In the genomic region with DNA sequence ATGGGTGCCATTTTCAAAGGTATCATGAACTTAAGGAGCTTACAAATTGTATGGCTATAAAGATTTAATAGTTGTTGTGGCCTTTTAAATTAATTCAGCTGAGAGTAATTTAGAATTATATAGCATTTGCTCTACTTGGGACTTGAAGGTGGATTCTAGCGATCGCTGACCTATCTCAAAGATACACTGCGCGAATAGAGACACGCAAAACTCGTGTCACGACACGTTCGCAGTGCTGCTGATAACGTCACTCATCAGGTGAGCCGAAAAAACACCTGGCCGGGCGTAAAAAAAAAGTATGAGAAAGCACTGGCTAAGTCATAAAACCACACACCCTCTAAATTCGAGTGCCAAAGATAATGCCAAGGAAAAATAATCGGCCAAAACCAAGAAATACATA, we compare ENCODE assay signal across 4 fruit fly cellular contexts.
TF ChIP-seq lines count a peak whose summit lies in the region.

No protein-coding gene starts in this region.

- TF ChIP-seq CTCF in whole organism, embryonic (GFP tag; optimal IDR thresholded peaks at IDR 0.05; lab: Kevin White, UChicago): no peak

TF ChIP-seq in whole organism, adult, 20 proteins besides CTCF, POLR2A, EP300 and RAD21:
- TF ChIP-seq cnc (optimal IDR thresholded peaks at IDR 0.05; lab: Kevin White, UChicago): no peak
- no peak for TF ChIP-seq CG12768 (GFP tag; optimal IDR thresholded peaks at IDR 0.05; lab: Kevin White, UChicago)
- no peak for TF ChIP-seq CG7101 (tag; optimal IDR thresholded peaks at IDR 0.05; lab: Kevin White, UChicago)
- no peak for TF ChIP-seq Clk (GFP tag; optimal IDR thresholded peaks at IDR 0.05; lab: Kevin White, UChicago)
- TF ChIP-seq pad (GFP tag; optimal IDR thresholded peaks at IDR 0.05; lab: Kevin White, UChicago): no peak
- no peak for TF ChIP-seq tj (GFP tag; optimal IDR thresholded peaks at IDR 0.05; lab: Kevin White, UChicago)
- no peak for TF ChIP-seq kay (GFP tag; lab: Kevin White, UChicago; ENCODE audit: borderline replicate concordance)
- TF ChIP-seq ovo (GFP tag; optimal IDR thresholded peaks at IDR 0.05; lab: Kevin White, UChicago): no peak
- TF ChIP-seq CG5204 (GFP tag; optimal IDR thresholded peaks at IDR 0.05; lab: Kevin White, UChicago): no peak
- no peak for TF ChIP-seq cic (GFP tag; optimal IDR thresholded peaks at IDR 0.05; lab: Kevin White, UChicago)
- TF ChIP-seq CG7045 (GFP tag; optimal IDR thresholded peaks at IDR 0.05; lab: Kevin White, UChicago): peak; percentile 14
- no peak for TF ChIP-seq CG11617 (GFP tag; optimal IDR thresholded peaks at IDR 0.05; lab: Kevin White, UChicago)
- TF ChIP-seq CG33017 (tag; optimal IDR thresholded peaks at IDR 0.05; lab: Kevin White, UChicago): peak; percentile 3
- TF ChIP-seq CG14711 (tag; optimal IDR thresholded peaks at IDR 0.05; lab: Kevin White, UChicago): no peak

TF ChIP-seq in whole organism, embryonic, 481 proteins besides CTCF, POLR2A, EP300 and RAD21 (continues in another document):
- TF ChIP-seq bbx (GFP tag; IDR thresholded peaks at IDR 0.05; lab: Robert Waterston, UW; ENCODE audit: partially characterized antibody) (peak; percentile 77; the same call in 1 of the 2 replicates), dm (GFP tag; optimal IDR thresholded peaks at IDR 0.05; lab: Kevin White, UChicago) (peak; percentile 20), B-H1 (GFP tag; IDR thresholded peaks at IDR 0.05; lab: Robert Waterston, UW) (no peak), Optix (GFP tag; IDR thresholded peaks at IDR 0.05; lab: Robert Waterston, UW) (peak; percentile 12; the same call in 1 of the 3 replicates), sug (tag; optimal IDR thresholded peaks at IDR 0.05; lab: Kevin White, UChicago) (peak; percentile 35), HmgD (GFP tag; optimal IDR thresholded peaks at IDR 0.05; lab: Kevin White, UChicago) (no peak), Bgb (GFP tag; IDR thresholded peaks at IDR 0.05; lab: Robert Waterston, UW; ENCODE audit: partially characterized antibody) (peak; percentile 67), CG6791 (GFP tag; IDR thresholded peaks at IDR 0.05; lab: Robert Waterston, UW; ENCODE audit: partially characterized antibody) (peak; percentile 65; the same call in 2 of the 3 replicates), Sry-β (GFP tag; optimal IDR thresholded peaks at IDR 0.05; lab: Kevin White, UChicago) (peak; percentile 77), Opbp (GFP tag; IDR thresholded peaks at IDR 0.05; lab: Robert Waterston, UW; ENCODE audit: partially characterized antibody) (peak; percentile 32; the same call in 1 of the 3 replicates), knrl (GFP tag; IDR thresholded peaks at IDR 0.05; lab: Robert Waterston, UW; ENCODE audit: partially characterized antibody) (peak; percentile 73; the same call in 2 of the 3 replicates), gfzf (GFP tag; optimal IDR thresholded peaks at IDR 0.05; lab: Kevin White, UChicago) (no peak), CG9876 (GFP tag; optimal IDR thresholded peaks at IDR 0.05; lab: Kevin White, UChicago) (no peak), zf30C (GFP tag; optimal IDR thresholded peaks at IDR 0.05; lab: Kevin White, UChicago) (peak; percentile 61), Scr (GFP tag; IDR thresholded peaks at IDR 0.05; lab: Robert Waterston, UW; ENCODE audit: partially characterized antibody) (peak; percentile 77), Sry-δ (GFP tag; optimal IDR thresholded peaks at IDR 0.05; lab: Kevin White, UChicago) (peak; percentile 28), CG2199 (GFP tag; IDR thresholded peaks at IDR 0.05; lab: Robert Waterston, UW) (0 out of 3 replicates have a peak, but pooled peaks have one; percentile 30), CG32532 (GFP tag; IDR thresholded peaks at IDR 0.05; lab: Robert Waterston, UW) (peak; percentile 42; the same call in 1 of the 2 replicates), CG34224 (GFP tag; IDR thresholded peaks at IDR 0.05; lab: Robert Waterston, UW; ENCODE audit: partially characterized antibody) (peak; percentile 69), nerfin-2 (GFP tag; IDR thresholded peaks at IDR 0.05; lab: Robert Waterston, UW; ENCODE audit: partially characterized antibody) (peak; percentile 60; the same call in 1 of the 2 replicates)

TF ChIP-seq in whole organism, prepupa, 60 proteins besides CTCF, POLR2A, EP300 and RAD21:
- TF ChIP-seq Ets96B (tag; optimal IDR thresholded peaks at IDR 0.05; lab: Kevin White, UChicago) (no peak), Sox102F (GFP tag; optimal IDR thresholded peaks at IDR 0.05; lab: Kevin White, UChicago) (peak; percentile 0), ss (GFP tag; optimal IDR thresholded peaks at IDR 0.05; lab: Kevin White, UChicago) (no peak), Eip93F (GFP tag; optimal IDR thresholded peaks at IDR 0.05; lab: Kevin White, UChicago) (no peak), CG11294 (GFP tag; IDR thresholded peaks at IDR 0.05; lab: Robert Waterston, UW) (no peak), CG6163 (GFP tag; IDR thresholded peaks at IDR 0.05; lab: Robert Waterston, UW) (no peak), Sox15 (GFP tag; optimal IDR thresholded peaks at IDR 0.05; lab: Kevin White, UChicago) (no peak), Eip75B (GFP tag; optimal IDR thresholded peaks at IDR 0.05; lab: Kevin White, UChicago) (no peak), dac (GFP tag; optimal IDR thresholded peaks at IDR 0.05; lab: Kevin White, UChicago) (no peak), CG8319 (GFP tag; optimal IDR thresholded peaks at IDR 0.05; lab: Kevin White, UChicago) (no peak), eg (GFP tag; IDR thresholded peaks at IDR 0.05; lab: Robert Waterston, UW) (0 out of 3 replicates have a peak, but pooled peaks have one; percentile 6)
TF ChIP-seq in whole organism, prepupa: peak in this region for 2.

TF ChIP-seq in whole organism, wandering third instar larva, 38 proteins besides CTCF, POLR2A, EP300 and RAD21:
- TF ChIP-seq Hr83 (GFP tag; optimal IDR thresholded peaks at IDR 0.05; lab: Kevin White, UChicago; ENCODE audit: poor library complexity, severe bottlenecking) (peak; percentile 30), HLH106 (tag; optimal IDR thresholded peaks at IDR 0.05; lab: Kevin White, UChicago) (peak; percentile 23), dl (GFP tag; optimal IDR thresholded peaks at IDR 0.05; lab: Kevin White, UChicago; ENCODE audit: insufficient read depth in 1 of 2, partially characterized antibody in 2 of 2) (no peak), Rel (GFP tag; optimal IDR thresholded peaks at IDR 0.05; lab: Kevin White, UChicago) (no peak), Rel (tag; optimal IDR thresholded peaks at IDR 0.05; lab: Kevin White, UChicago) (peak; percentile 1), brk (GFP tag; optimal IDR thresholded peaks at IDR 0.05; lab: Kevin White, UChicago) (no peak), lola (GFP tag; optimal IDR thresholded peaks at IDR 0.05; lab: Kevin White, UChicago) (no peak)
